Fruit fly (Drosophila melanogaster) whole organism, embryonic: ENCODE data around the gene CG3294.

Experiments used
- B-H1 ChIP-seq: fragments of 200-800 bp; sonication (Bioruptor generic); IDR thresholded peaks from 3 replicates; pipeline ENCODE4 v1.3.6; 2022; ENCODE audit warnings: missing biosample characterization, missing genetic modification characterization
- CG13296 ChIP-seq: fragments of 200-800 bp; sonication (Bioruptor generic); optimal IDR thresholded peaks from 3 replicates; lab custom pipeline; 2018; ENCODE audit warnings: missing biosample characterization, mild to moderate bottlenecking, missing genetic modification characterization
- CG14014 ChIP-seq: fragments of 200-800 bp; sonication (Bioruptor generic); IDR thresholded peaks from 2 replicates; pipeline ENCODE4 v1.3.6; 2022; ENCODE audit warnings: missing biosample characterization, missing genetic modification characterization
- CG17385 ChIP-seq: fragments of 200-800 bp; sonication (Bioruptor generic); optimal IDR thresholded peaks from 3 replicates; lab custom pipeline; 2018; ENCODE audit warnings: missing biosample characterization, mild to moderate bottlenecking, missing genetic modification characterization
- CG18764 ChIP-seq: fragments of 200-800 bp; sonication (Bioruptor generic); optimal IDR thresholded peaks from 3 replicates; lab custom pipeline; 2016; ENCODE audit warnings: missing biosample characterization, missing genetic modification characterization
- CG2120 ChIP-seq: fragments of 200-800 bp; sonication (Bioruptor generic); optimal IDR thresholded peaks from 3 replicates; lab custom pipeline; 2016; ENCODE audit warnings: missing biosample characterization, missing genetic modification characterization
- CG2875 ChIP-seq: fragments of 200-800 bp; sonication (Bioruptor generic); optimal IDR thresholded peaks from 2 replicates; lab custom pipeline; 2017; ENCODE audit warnings: missing biosample characterization, mild to moderate bottlenecking, missing genetic modification characterization, missing genetic modification reagents
- CG2889 ChIP-seq: fragments of 200-800 bp; sonication (Bioruptor generic); IDR thresholded peaks from 3 replicates; pipeline ENCODE4 v1.3.6; 2022; ENCODE audit warnings: missing biosample characterization, missing genetic modification characterization
- CG32532 ChIP-seq: fragments of 200-800 bp; sonication (Bioruptor generic); IDR thresholded peaks from 2 replicates; pipeline ENCODE4 v1.3.6; 2022; ENCODE audit warnings: missing biosample characterization, missing genetic modification characterization
- CG32767 ChIP-seq: fragments of 200-800 bp; sonication (Bioruptor generic); IDR thresholded peaks from 2 replicates; pipeline ENCODE4 v1.3.6; 2022; ENCODE audit warnings: missing biosample characterization, missing genetic modification characterization
- CG34376 ChIP-seq: fragments of 200-800 bp; sonication (Bioruptor generic); optimal IDR thresholded peaks from 2 replicates; lab custom pipeline; 2018; ENCODE audit warnings: missing biosample characterization, mild to moderate bottlenecking, missing genetic modification characterization
- CG6175 ChIP-seq: fragments of 200-800 bp; sonication (Bioruptor generic); IDR thresholded peaks from 3 replicates; pipeline ENCODE4 v1.3.6; 2022; ENCODE audit warnings: missing biosample characterization, missing genetic modification characterization
- CG7786 ChIP-seq: fragments of 200-800 bp; sonication (Bioruptor generic); optimal IDR thresholded peaks from 2 replicates; lab custom pipeline; 2016; ENCODE audit warnings: missing biosample characterization, missing genetic modification characterization
- CG7839 ChIP-seq: fragments of 200-800 bp; sonication (Bioruptor generic); optimal IDR thresholded peaks from 3 replicates; lab custom pipeline; 2018; ENCODE audit warnings: missing biosample characterization, mild to moderate bottlenecking, missing genetic modification characterization, moderate library complexity
- CG8765 ChIP-seq: fragments of 200-800 bp; sonication (Bioruptor generic); IDR thresholded peaks from 2 replicates; pipeline ENCODE4 v1.3.6; 2022; ENCODE audit warnings: missing biosample characterization, missing genetic modification characterization
- CG9215 ChIP-seq: fragments of 200-800 bp; sonication (Bioruptor generic); IDR thresholded peaks from 2 replicates; pipeline ENCODE4 v1.3.6; 2022; ENCODE audit warnings: missing biosample characterization, missing genetic modification characterization
- CG9932 ChIP-seq: fragments of 200-800 bp; sonication (Bioruptor generic); IDR thresholded peaks from 2 replicates; pipeline ENCODE4 v1.3.6; 2022; ENCODE audit warnings: missing biosample characterization, missing genetic modification characterization
- Dfd ChIP-seq, 2 experiments: fragments of >200 bp; optimal IDR thresholded peaks; 2 replicates each; lab custom pipeline; 2017; ENCODE audit warnings: missing biosample characterization in 2 of 2, missing genetic modification characterization in 2 of 2
- Doc2 ChIP-seq: fragments of 200-800 bp; sonication (Bioruptor generic); IDR thresholded peaks from 2 replicates; pipeline ENCODE4 v1.3.6; 2022; ENCODE audit warnings: missing biosample characterization, missing genetic modification characterization
- Dref ChIP-seq: fragments of 200-800 bp; sonication (Bioruptor generic); IDR thresholded peaks from 2 replicates; pipeline ENCODE4 v1.3.6; 2022; ENCODE audit warnings: missing biosample characterization, missing genetic modification characterization
- Ets97D ChIP-seq: fragments of 200-800 bp; sonication (Bioruptor generic); optimal IDR thresholded peaks from 3 replicates; lab custom pipeline; 2016; ENCODE audit warnings: missing biosample characterization, missing genetic modification characterization
- Jarid2 ChIP-seq: fragments of 200-800 bp; sonication (Bioruptor generic); optimal IDR thresholded peaks from 3 replicates; lab custom pipeline; 2017; ENCODE audit warnings: mild to moderate bottlenecking, missing biosample characterization, missing genetic modification reagents, missing genetic modification characterization
- Mad ChIP-seq: fragments of 200-800 bp; sonication (Bioruptor generic); optimal IDR thresholded peaks from 2 replicates; lab custom pipeline; 2016; ENCODE audit warnings: missing biosample characterization, missing genetic modification characterization
- NC2α ChIP-seq: fragments of 200-800 bp; sonication (Bioruptor generic); optimal IDR thresholded peaks from 2 replicates; lab custom pipeline; 2016; ENCODE audit warnings: missing biosample characterization, missing genetic modification characterization
- NfI ChIP-seq: fragments of 200-800 bp; sonication (Bioruptor generic); optimal IDR thresholded peaks from 3 replicates; lab custom pipeline; 2018; ENCODE audit warnings: missing biosample characterization, mild to moderate bottlenecking, missing genetic modification characterization, moderate library complexity
- Oaz ChIP-seq: fragments of 200-800 bp; sonication (Bioruptor generic); IDR thresholded peaks from 2 replicates; pipeline ENCODE4 v1.3.6; 2022; ENCODE audit warnings: missing biosample characterization, missing genetic modification characterization
- Side ChIP-seq: fragments of 200-800 bp; sonication (Bioruptor generic); optimal IDR thresholded peaks from 2 replicates; lab custom pipeline; 2016; ENCODE audit warnings: missing biosample characterization, missing genetic modification characterization
- TFAM ChIP-seq: fragments of 200-800 bp; sonication (Bioruptor generic); optimal IDR thresholded peaks from 2 replicates; lab custom pipeline; 2017; ENCODE audit warnings: missing biosample characterization, missing genetic modification characterization, inconsistent platforms
- Tbp ChIP-seq: fragments of >200 bp; optimal IDR thresholded peaks from 2 replicates; lab custom pipeline; 2018; ENCODE audit warnings: missing biosample characterization, missing genetic modification characterization
- aop ChIP-seq: fragments of 200-800 bp; sonication (Bioruptor generic); IDR thresholded peaks from 2 replicates; pipeline ENCODE4 v1.3.6; 2022; ENCODE audit warnings: missing biosample characterization, missing genetic modification characterization
- bbx ChIP-seq: fragments of 200-800 bp; sonication (Bioruptor generic); IDR thresholded peaks from 2 replicates; pipeline ENCODE4 v1.3.6; 2022; ENCODE audit warnings: missing biosample characterization, missing genetic modification characterization; ENCODE audit not compliant: partially characterized antibody
- chm ChIP-seq: fragments of 200-800 bp; sonication (Bioruptor generic); IDR thresholded peaks from 2 replicates; pipeline ENCODE4 v1.3.6; 2022; ENCODE audit warnings: missing biosample characterization, missing genetic modification characterization
- corto ChIP-seq: fragments of 200-800 bp; sonication (Bioruptor generic); optimal IDR thresholded peaks from 2 replicates; lab custom pipeline; 2016; ENCODE audit warnings: missing biosample characterization, mild to moderate bottlenecking, missing genetic modification characterization, moderate library complexity
- ems ChIP-seq: fragments of 200-800 bp; sonication (Bioruptor generic); optimal IDR thresholded peaks from 3 replicates; lab custom pipeline; 2016; ENCODE audit warnings: missing biosample characterization, missing genetic modification characterization
- gce ChIP-seq: fragments of 200-800 bp; sonication (Bioruptor generic); IDR thresholded peaks from 3 replicates; pipeline ENCODE4 v1.3.6; 2022; ENCODE audit warnings: missing biosample characterization, missing genetic modification characterization
- gt ChIP-seq: fragments of 200-800 bp; sonication (Bioruptor generic); IDR thresholded peaks from 2 replicates; pipeline ENCODE4 v1.3.6; 2022; ENCODE audit warnings: missing biosample characterization, missing genetic modification characterization
- hbn ChIP-seq: fragments of 200-800 bp; sonication (Bioruptor generic); IDR thresholded peaks from 2 replicates; pipeline ENCODE4 v1.3.6; 2022; ENCODE audit warnings: missing biosample characterization, missing genetic modification characterization; ENCODE audit not compliant: partially characterized antibody
- kah ChIP-seq: fragments of 200-800 bp; sonication (Bioruptor generic); optimal IDR thresholded peaks from 2 replicates; lab custom pipeline; 2018; ENCODE audit warnings: missing biosample characterization, mild to moderate bottlenecking, missing genetic modification characterization
- mam ChIP-seq: fragments of 200-800 bp; sonication (Bioruptor generic); optimal IDR thresholded peaks from 3 replicates; lab custom pipeline; 2016; ENCODE audit warnings: missing biosample characterization, missing genetic modification characterization
- nau ChIP-seq: fragments of 200-800 bp; sonication (Bioruptor generic); optimal IDR thresholded peaks from 3 replicates; lab custom pipeline; 2017; ENCODE audit warnings: missing biosample characterization, mild to moderate bottlenecking, missing genetic modification characterization, missing genetic modification reagents
- nerfin-1 ChIP-seq: fragments of 200-800 bp; sonication (Bioruptor generic); optimal IDR thresholded peaks from 3 replicates; lab custom pipeline; 2019; ENCODE audit warnings: missing biosample characterization, mild to moderate bottlenecking, missing genetic modification characterization, moderate library complexity
- nom ChIP-seq: fragments of 200-800 bp; sonication (Bioruptor generic); optimal IDR thresholded peaks from 2 replicates; lab custom pipeline; 2017; ENCODE audit warnings: missing biosample characterization, missing genetic modification characterization, mild to moderate bottlenecking, moderate library complexity, missing genetic modification reagents
- pb ChIP-seq: fragments of 200-800 bp; sonication (Bioruptor generic); optimal IDR thresholded peaks from 3 replicates; lab custom pipeline; 2016; ENCODE audit warnings: missing biosample characterization, missing genetic modification characterization
- peb ChIP-seq: fragments of 200-800 bp; sonication (Bioruptor generic); IDR thresholded peaks from 2 replicates; pipeline ENCODE4 v1.3.6; 2022; ENCODE audit warnings: missing biosample characterization, missing genetic modification characterization
- pita ChIP-seq: fragments of 200-800 bp; sonication (Bioruptor generic); optimal IDR thresholded peaks from 2 replicates; lab custom pipeline; 2017; ENCODE audit warnings: missing biosample characterization, mild to moderate bottlenecking, missing genetic modification characterization
- ro ChIP-seq: fragments of 200-800 bp; sonication (Bioruptor generic); IDR thresholded peaks from 2 replicates; pipeline ENCODE4 v1.3.6; 2022; ENCODE audit warnings: missing biosample characterization, missing genetic modification characterization
- sens ChIP-seq: fragments of 200-800 bp; sonication (Bioruptor generic); peaks from one replicate; lab custom pipeline; 2016; ENCODE audit warnings: missing biosample characterization, missing genetic modification characterization
- usp ChIP-seq: fragments of >200 bp; optimal IDR thresholded peaks from 2 replicates; lab custom pipeline; 2017; ENCODE audit warnings: missing biosample characterization, missing genetic modification characterization
- yki ChIP-seq: fragments of >200 bp; optimal IDR thresholded peaks from 3 replicates; lab custom pipeline; 2018
- zen2 ChIP-seq: fragments of 200-800 bp; sonication (Bioruptor generic); IDR thresholded peaks from 3 replicates; pipeline ENCODE4 v1.3.6; 2022; ENCODE audit warnings: missing biosample characterization, missing genetic modification characterization; ENCODE audit not compliant: partially characterized antibody
- zf30C ChIP-seq: fragments of 200-800 bp; sonication (Bioruptor generic); optimal IDR thresholded peaks from 3 replicates; lab custom pipeline; 2018; ENCODE audit warnings: missing biosample characterization, mild to moderate bottlenecking, missing genetic modification characterization

Gene CG3294

DNA sequence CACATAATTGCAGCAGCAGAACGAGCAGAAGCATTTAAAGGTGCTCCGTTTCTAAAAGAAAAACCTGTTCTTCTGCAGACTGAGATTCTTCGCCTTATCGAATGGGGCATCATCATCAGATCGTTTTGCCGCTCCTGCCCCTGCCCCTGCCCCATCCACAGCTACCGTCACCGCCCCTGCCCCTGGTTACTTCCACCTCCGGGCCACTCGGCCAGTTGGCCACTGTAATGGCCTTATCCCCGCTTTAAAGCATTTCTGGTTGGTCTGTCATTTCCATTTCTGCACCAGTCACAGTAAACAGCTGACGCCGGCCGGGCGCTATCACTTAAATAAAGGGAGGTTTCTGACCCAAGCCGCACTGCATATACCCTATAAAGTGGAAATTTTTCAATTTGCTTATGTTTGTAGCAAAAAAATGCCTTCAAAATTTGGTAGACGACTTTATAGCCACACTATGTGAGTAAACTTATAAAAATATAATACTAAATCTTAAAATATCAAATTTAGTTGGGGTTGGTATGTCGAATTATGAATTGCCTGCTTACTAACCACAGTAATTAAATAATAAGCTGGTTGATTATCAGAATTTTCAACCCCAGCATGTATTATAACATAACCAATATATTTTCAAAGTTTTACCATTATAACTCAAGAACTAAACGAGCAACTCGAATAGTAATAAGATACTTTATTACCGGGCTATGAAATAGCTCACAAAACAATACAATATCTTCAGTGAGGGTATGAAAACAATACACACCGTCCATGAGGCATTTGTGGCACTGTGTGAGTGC is 16.5 kb downstream of the CG3294 start (continued):
- TF ChIP-seq hbn (GFP tag; lab: Robert Waterston, UW), result no peak
- TF ChIP-seq Jarid2 (GFP tag; lab: Kevin White, UChicago), result peak; percentile 25
- TF ChIP-seq Doc2 (GFP tag; lab: Robert Waterston, UW), result no peak
- TF ChIP-seq TFAM (GFP tag; lab: Kevin White, UChicago), result no peak
- no peak for TF ChIP-seq zf30C (GFP tag; lab: Kevin White, UChicago)
- TF ChIP-seq CG9932 (GFP tag; lab: Robert Waterston, UW), result no peak; the same call in 1 of the 2 replicates
- TF ChIP-seq NC2α (GFP tag; lab: Kevin White, UChicago), result no peak
- peak; percentile 3 for TF ChIP-seq Side (GFP tag; lab: Kevin White, UChicago)
- TF ChIP-seq gce (GFP tag; lab: Robert Waterston, UW), result no peak
- no peak for TF ChIP-seq ro (GFP tag; lab: Robert Waterston, UW)
- no peak for TF ChIP-seq gt (GFP tag; lab: Robert Waterston, UW)
- TF ChIP-seq CG34376 (GFP tag; lab: Kevin White, UChicago), result no peak
- no peak for TF ChIP-seq ems (GFP tag; lab: Kevin White, UChicago)
- no peak for TF ChIP-seq Dref (GFP tag; lab: Robert Waterston, UW)
- TF ChIP-seq zen2, result no peak
- peak; percentile 68 for TF ChIP-seq NfI (GFP tag; lab: Kevin White, UChicago)
- no peak for TF ChIP-seq pita
- TF ChIP-seq Tbp (GFP tag; lab: Kevin White, UChicago), result no peak
- TF ChIP-seq usp, result no peak
- TF ChIP-seq peb (GFP tag; lab: Robert Waterston, UW), result no peak
- TF ChIP-seq yki (lab: Kevin White, UChicago), result no peak
- TF ChIP-seq bbx (GFP tag; lab: Robert Waterston, UW), result no peak
- TF ChIP-seq CG2889 (GFP tag; lab: Robert Waterston, UW), result no peak
- TF ChIP-seq corto (GFP tag; lab: Kevin White, UChicago), result no peak
- 0 out of 2 replicates have a peak, but pooled peaks have one; percentile 14 for TF ChIP-seq CG32532 (GFP tag; lab: Robert Waterston, UW)
- TF ChIP-seq Mad (GFP tag; lab: Kevin White, UChicago), result peak; percentile 28
- TF ChIP-seq mam, result no peak
- TF ChIP-seq CG18764, result no peak
- no peak for TF ChIP-seq B-H1
- peak; percentile 74 for TF ChIP-seq CG13296 (GFP tag; lab: Kevin White, UChicago)
- TF ChIP-seq CG7786, result peak; percentile 27
- TF ChIP-seq Dfd (GFP tag; optimal IDR thresholded peaks at IDR 0.05; lab: Kevin White, UChicago), result no peak
- 0 out of 2 replicates have a peak, but pooled peaks have one; percentile 21 for TF ChIP-seq CG9215 (GFP tag; lab: Robert Waterston, UW)
- no peak for TF ChIP-seq CG14014 (GFP tag; lab: Robert Waterston, UW)
- peak; percentile 77 for TF ChIP-seq CG7839 (tag; lab: Kevin White, UChicago)
- TF ChIP-seq Ets97D (GFP tag; lab: Kevin White, UChicago), result peak; percentile 29
- TF ChIP-seq CG2120 (GFP tag; lab: Kevin White, UChicago), result peak; percentile 82
- peak; percentile 8 for TF ChIP-seq nom (GFP tag; lab: Kevin White, UChicago)
- no peak for TF ChIP-seq kah (GFP tag; lab: Kevin White, UChicago)
- peak; percentile 2 for TF ChIP-seq pb
- TF ChIP-seq CG6175 (GFP tag; lab: Robert Waterston, UW), result peak; percentile 60; the same call in 1 of the 3 replicates
- no peak for TF ChIP-seq nau (GFP tag; lab: Kevin White, UChicago)
- TF ChIP-seq CG8765, result no peak
- TF ChIP-seq CG2875 (GFP tag; lab: Kevin White, UChicago), result peak; percentile 57
- TF ChIP-seq CG17385 (GFP tag; lab: Kevin White, UChicago), result peak; percentile 64
- TF ChIP-seq CG32767 (GFP tag; lab: Robert Waterston, UW), result no peak
- TF ChIP-seq sens (GFP tag; lab: Kevin White, UChicago), result peak; percentile 92
- TF ChIP-seq aop (GFP tag; lab: Robert Waterston, UW), result no peak
- no peak for TF ChIP-seq Oaz
- no peak for TF ChIP-seq chm (GFP tag; lab: Robert Waterston, UW)
- no peak for TF ChIP-seq nerfin-1 (tag; lab: Kevin White, UChicago)
